Worm (Caenorhabditis elegans) whole organism, L4 larva: ENCODE data around the gene ZK593.2.

ENCODE experiments used
- F44E2.7 ChIP-seq: fragments of 200-800 bp; sonication (Bioruptor generic); IDR thresholded peaks from 2 replicates; pipeline ENCODE4 v2.1.2; 2022; ENCODE audit warnings: missing genetic modification characterization, missing compliant biosample characterization
- F49E8.2 ChIP-seq: sonication (generic microtip); optimal IDR thresholded peaks from 2 replicates; lab custom pipeline; 2016; ENCODE audit warnings: missing compliant biosample characterization, mild to moderate bottlenecking, missing genetic modification characterization, borderline replicate concordance
- ZK337.2 ChIP-seq: fragments of 200-800 bp; sonication (Bioruptor generic); IDR thresholded peaks from 2 replicates; pipeline ENCODE4 v1.3.6; 2022; ENCODE audit warnings: missing genetic modification reagents, missing genetic modification characterization, missing compliant biosample characterization
- aha-1 ChIP-seq: fragments of 150-350 bp; peaks from one replicate; lab custom pipeline; 2014; ENCODE audit warnings: missing biosample characterization, missing genetic modification characterization
- aly-2 ChIP-seq: sonication (generic microtip); optimal IDR thresholded peaks from 2 replicates; lab custom pipeline; 2018; ENCODE audit warnings: missing biosample characterization, missing genetic modification characterization
- ceh-32 ChIP-seq: sonication (generic microtip); optimal IDR thresholded peaks from 2 replicates; lab custom pipeline; 2016; ENCODE audit warnings: mild to moderate bottlenecking, missing genetic modification characterization, missing compliant biosample characterization; ENCODE audit not compliant: poor library complexity
- cey-2 ChIP-seq: sonication (generic microtip); optimal IDR thresholded peaks from 3 replicates; lab custom pipeline; 2017; ENCODE audit warnings: missing genetic modification characterization, mild to moderate bottlenecking, missing compliant biosample characterization, antibody characterized with exemption, borderline replicate concordance; ENCODE audit not compliant: insufficient read depth
- daf-12 ChIP-seq: fragments of 150-350 bp; optimal IDR thresholded peaks from 2 replicates; lab custom pipeline; 2014; ENCODE audit warnings: missing biosample characterization, missing genetic modification reagents, missing genetic modification characterization
- daf-16 ChIP-seq, 3 experiments: sonication (generic microtip); optimal IDR thresholded peaks; 2 replicates each; lab custom pipeline; 2016 to 2017; ENCODE audit warnings: missing genetic modification characterization in 3 of 3, missing genetic modification reagents in 3 of 3, mild to moderate bottlenecking in 2 of 3, missing compliant biosample characterization in 2 of 3, missing biosample characterization in 1 of 3, moderate library complexity in 1 of 3
- dmd-6 ChIP-seq: fragments of 200-800 bp; sonication (Bioruptor generic); IDR thresholded peaks from 2 replicates; pipeline ENCODE4 v1.3.6; 2022; ENCODE audit warnings: missing genetic modification reagents, missing genetic modification characterization, missing compliant biosample characterization
- duxl-1 ChIP-seq: sonication (generic microtip); optimal IDR thresholded peaks from 2 replicates; lab custom pipeline; 2016; ENCODE audit warnings: mild to moderate bottlenecking, missing genetic modification characterization, moderate library complexity, missing compliant biosample characterization; ENCODE audit not compliant: poor library complexity
- dve-1 ChIP-seq: sonication (generic microtip); optimal IDR thresholded peaks from 2 replicates; lab custom pipeline; 2017; ENCODE audit warnings: antibody characterized with exemption, mild to moderate bottlenecking, missing genetic modification characterization, missing compliant biosample characterization; ENCODE audit not compliant: insufficient read depth
- egl-43 ChIP-seq: fragments of 200-800 bp; sonication (Bioruptor generic); IDR thresholded peaks from 2 replicates; pipeline ENCODE4 v1.3.6; 2022; ENCODE audit warnings: missing genetic modification reagents, missing genetic modification characterization, missing compliant biosample characterization
- fkh-10 ChIP-seq: fragments of 150-350 bp; optimal IDR thresholded peaks from 2 replicates; lab custom pipeline; 2014; ENCODE audit warnings: missing biosample characterization, missing genetic modification reagents, missing genetic modification characterization
- fos-1 ChIP-seq: fragments of 150-350 bp; optimal IDR thresholded peaks from 2 replicates; lab custom pipeline; 2014; ENCODE audit warnings: missing biosample characterization, missing genetic modification characterization
- gei-8 ChIP-seq: fragments of 200-800 bp; sonication (Bioruptor generic); optimal IDR thresholded peaks from 2 replicates; lab custom pipeline; 2018; ENCODE audit warnings: mild to moderate bottlenecking, missing genetic modification characterization, missing compliant biosample characterization
- hlh-11 ChIP-seq: fragments of 200-800 bp; sonication (Bioruptor generic); optimal IDR thresholded peaks from 2 replicates; lab custom pipeline; 2018; ENCODE audit warnings: mild to moderate bottlenecking, missing genetic modification characterization, missing compliant biosample characterization
- hmg-1.1 ChIP-seq: fragments of 200-800 bp; sonication (Bioruptor generic); IDR thresholded peaks from 2 replicates; pipeline ENCODE4 v1.3.6; 2022; ENCODE audit warnings: missing genetic modification reagents, missing genetic modification characterization, missing compliant biosample characterization
- jun-1 ChIP-seq: fragments of 150-350 bp; optimal IDR thresholded peaks from 2 replicates; lab custom pipeline; 2014; ENCODE audit warnings: missing biosample characterization, missing genetic modification reagents, missing genetic modification characterization
- lin-1 ChIP-seq: fragments of 200-800 bp; sonication (Bioruptor generic); IDR thresholded peaks from 2 replicates; pipeline ENCODE4 v1.3.6; 2022; ENCODE audit warnings: missing genetic modification reagents, missing genetic modification characterization, missing compliant biosample characterization
- lin-13 ChIP-seq: fragments of 150-350 bp; optimal IDR thresholded peaks from 2 replicates; lab custom pipeline; 2014; ENCODE audit warnings: missing biosample characterization, missing genetic modification reagents, missing genetic modification characterization
- lin-15B ChIP-seq: fragments of 150-350 bp; sonication (generic microtip); optimal IDR thresholded peaks from 3 replicates; lab custom pipeline; 2014; ENCODE audit warnings: missing biosample characterization, missing genetic modification characterization
- lin-38 ChIP-seq: fragments of 200-800 bp; sonication (Bioruptor generic); IDR thresholded peaks from 2 replicates; pipeline ENCODE4 v1.3.6; 2022; ENCODE audit warnings: missing genetic modification reagents, missing genetic modification characterization, missing compliant biosample characterization
- lin-39 ChIP-seq: fragments of 150-350 bp; optimal IDR thresholded peaks from 2 replicates; lab custom pipeline; 2014; ENCODE audit warnings: missing biosample characterization, missing genetic modification reagents, missing genetic modification characterization
- lsy-2 ChIP-seq, 2 experiments: fragments of 150-350 bp in 1 of 2; sonication (generic microtip) in 1 of 2; optimal IDR thresholded peaks; 2 replicates each; lab custom pipeline; 2014 to 2017; ENCODE audit warnings: missing biosample characterization in 2 of 2, missing genetic modification characterization in 2 of 2
- madf-5 ChIP-seq, 2 experiments: fragments of 200-800 bp; sonication (Bioruptor generic); IDR thresholded peaks; 2 replicates each; pipeline ENCODE4 v1.3.6; 2022; ENCODE audit warnings: missing compliant biosample characterization in 2 of 2, missing genetic modification characterization in 2 of 2
- madf-9 ChIP-seq: fragments of 200-800 bp; sonication (Bioruptor generic); conservative IDR thresholded peaks from 2 replicates; pipeline ENCODE4 v1.3.6; 2022; ENCODE audit warnings: missing genetic modification reagents, missing genetic modification characterization, missing compliant biosample characterization
- mdl-1 ChIP-seq, 2 experiments: fragments of 150-350 bp in 1 of 2; sonication (generic microtip) in 1 of 2; optimal IDR thresholded peaks; 2 replicates each; lab custom pipeline; 2014 to 2017; ENCODE audit warnings: missing biosample characterization in 2 of 2, missing genetic modification characterization in 2 of 2
- mdt-29 ChIP-seq: fragments of 200-800 bp; sonication (Bioruptor generic); IDR thresholded peaks from 2 replicates; pipeline ENCODE4 v1.3.6; 2022; ENCODE audit warnings: missing genetic modification reagents, missing genetic modification characterization, missing compliant biosample characterization
- mep-1 ChIP-seq: fragments of 150-350 bp; sonication (generic microtip); optimal IDR thresholded peaks from 3 replicates; lab custom pipeline; 2014; ENCODE audit warnings: missing biosample characterization, missing genetic modification characterization
- mes-2 ChIP-seq: sonication (generic microtip); optimal IDR thresholded peaks from 2 replicates; lab custom pipeline; 2016; ENCODE audit warnings: missing genotype, mild to moderate bottlenecking, missing genetic modification characterization, missing compliant biosample characterization; ENCODE audit not compliant: poor library complexity, severe bottlenecking
- mxl-3 ChIP-seq: fragments of 200-800 bp; sonication (Bioruptor generic); optimal IDR thresholded peaks from 2 replicates; lab custom pipeline; 2018; ENCODE audit warnings: mild to moderate bottlenecking, missing genetic modification characterization, missing compliant biosample characterization
- nhr-10 ChIP-seq: fragments of 150-350 bp; optimal IDR thresholded peaks from 2 replicates; lab custom pipeline; 2014; ENCODE audit warnings: missing biosample characterization, missing genetic modification characterization
- nhr-102 ChIP-seq: sonication (generic microtip); optimal IDR thresholded peaks from 2 replicates; lab custom pipeline; 2016; ENCODE audit warnings: mild to moderate bottlenecking, missing genetic modification characterization, moderate library complexity, missing compliant biosample characterization
- nhr-111 ChIP-seq: fragments of 200-800 bp; sonication (Bioruptor generic); optimal IDR thresholded peaks from 2 replicates; lab custom pipeline; 2018; ENCODE audit warnings: mild to moderate bottlenecking, missing genetic modification characterization, missing compliant biosample characterization
- nhr-48 ChIP-seq: sonication (generic microtip); optimal IDR thresholded peaks from 2 replicates; lab custom pipeline; 2016; ENCODE audit warnings: mild to moderate bottlenecking, missing genetic modification characterization, missing compliant biosample characterization
- nhr-77 ChIP-seq: fragments of 150-350 bp; optimal IDR thresholded peaks from 2 replicates; lab custom pipeline; 2014; ENCODE audit warnings: missing biosample characterization, missing genetic modification characterization
- pha-4 ChIP-seq, 2 experiments: fragments of 150-350 bp in 1 of 2; fragments of 200-800 bp in 1 of 2; sonication (Bioruptor generic) in 1 of 2; IDR thresholded peaks in 1 of 2; optimal IDR thresholded peaks in 1 of 2; 2 replicates each; pipeline versions ENCODE4 v1.3.6 to Lab custom; 2014 to 2022; ENCODE audit warnings: missing genetic modification characterization in 2 of 2, missing genetic modification reagents in 2 of 2, missing biosample characterization in 1 of 2, missing compliant biosample characterization in 1 of 2
- php-3 ChIP-seq: fragments of 200-800 bp; sonication (Bioruptor generic); IDR thresholded peaks from 2 replicates; pipeline ENCODE4 v1.3.6; 2022; ENCODE audit warnings: missing genetic modification reagents, missing genetic modification characterization, missing compliant biosample characterization
- sdz-12 ChIP-seq: fragments of 200-800 bp; sonication (Bioruptor generic); optimal IDR thresholded peaks from 2 replicates; lab custom pipeline; 2018; ENCODE audit warnings: mild to moderate bottlenecking, missing genetic modification characterization, missing compliant biosample characterization
- set-16 ChIP-seq: fragments of 200-800 bp; sonication (Bioruptor generic); IDR thresholded peaks from 2 replicates; pipeline ENCODE4 v1.3.6; 2022; ENCODE audit warnings: missing genetic modification reagents, missing genetic modification characterization, missing compliant biosample characterization
- snpc-1.2 ChIP-seq: fragments of 200-800 bp; sonication (Bioruptor generic); IDR thresholded peaks from 2 replicates; pipeline ENCODE4 v1.3.6; 2022; ENCODE audit warnings: missing genetic modification reagents, missing genetic modification characterization, missing compliant biosample characterization
- snpc-4 ChIP-seq: fragments of 150-350 bp; optimal IDR thresholded peaks from 2 replicates; lab custom pipeline; 2014; ENCODE audit warnings: missing biosample characterization, missing genetic modification characterization
- vab-7 ChIP-seq: fragments of 200-800 bp; sonication (Bioruptor generic); IDR thresholded peaks from 2 replicates; pipeline ENCODE4 v1.3.6; 2022; ENCODE audit warnings: missing genetic modification reagents, missing genetic modification characterization, missing compliant biosample characterization
- zfp-3 ChIP-seq: fragments of 200-800 bp; sonication (Bioruptor generic); conservative IDR thresholded peaks from 2 replicates; pipeline ENCODE4 v1.3.6; 2022; ENCODE audit warnings: missing genetic modification reagents, missing genetic modification characterization, missing compliant biosample characterization

The ZK593.2 gene

DNA sequence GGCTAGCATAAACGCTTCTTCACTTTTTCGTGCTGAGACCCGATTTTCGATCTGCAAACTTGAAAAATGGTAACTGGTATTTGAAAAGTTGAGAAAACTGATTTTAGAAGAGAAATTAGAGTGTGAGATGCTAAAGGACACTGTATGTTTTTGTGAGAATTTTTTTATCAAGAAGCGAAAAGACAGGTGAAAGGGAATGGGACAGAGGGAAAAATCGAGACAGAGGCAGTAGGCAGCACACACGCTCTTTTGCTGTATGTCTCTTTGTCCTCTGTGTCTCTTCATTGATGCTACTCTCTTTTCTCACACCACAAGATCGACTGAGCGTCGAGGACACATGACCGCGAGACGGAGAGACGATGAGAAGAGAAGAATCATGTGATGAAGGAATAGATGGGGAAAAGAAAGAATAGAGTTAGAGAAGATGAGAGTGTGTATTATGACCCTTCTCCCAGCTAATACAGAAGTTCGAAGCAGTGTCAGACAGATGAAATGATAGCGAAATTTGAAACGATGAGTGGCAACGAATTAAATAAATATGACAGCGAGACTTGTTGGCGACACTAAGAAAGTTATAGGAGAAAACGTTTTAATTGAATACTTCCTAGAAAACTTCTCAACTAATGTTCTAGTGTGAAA is 22.8 kb downstream of the ZK593.2 start, which contains the start of gene lgg-2 (continued):
- TF ChIP-seq lin-13 (GFP tag; lab: Kevin White, UChicago) (peak; percentile 89), dmd-6 (GFP tag; lab: Robert Waterston, UW) (peak; percentile 97), sdz-12 (GFP tag; lab: Kevin White, UChicago) (no peak), hlh-11 (tag; lab: Kevin White, UChicago) (peak; percentile 100), nhr-10 (tag; lab: Kevin White, UChicago) (peak; percentile 80), nhr-77 (tag; lab: Kevin White, UChicago) (peak; percentile 88), mxl-3 (GFP tag; lab: Kevin White, UChicago) (peak; percentile 84), zfp-3 (GFP tag; lab: Robert Waterston, UW) (peak; percentile 89)

ce11 chrIV:10936906-10937540 is 23.8 kb downstream of the ZK593.2 start, which contains the start of gene fic-1:
Gene fic-1 (plus strand): TSS chrIV:10937454.
- TF ChIP-seq ZK337.2 (GFP tag; lab: Robert Waterston, UW) (no peak), nhr-102 (tag; lab: Kevin White, UChicago) (no peak), mep-1 (tag; lab: Kevin White, UChicago) (peak; percentile 68), snpc-4 (no peak), lin-39 (no peak), lin-1 (GFP tag; lab: Robert Waterston, UW) (no peak), pha-4 (GFP tag; IDR thresholded peaks at IDR 0.05; lab: Robert Waterston, UW) (no peak), pha-4 (tag; optimal IDR thresholded peaks at IDR 0.05; lab: Kevin White, UChicago) (peak; percentile 88), aly-2 (tag; lab: Kevin White, UChicago) (no peak), daf-12 (tag; lab: Kevin White, UChicago) (no peak), hmg-1.1 (GFP tag; lab: Robert Waterston, UW) (0 out of 2 replicates have a peak, but pooled peaks have one; percentile 39), jun-1 (tag; lab: Kevin White, UChicago) (no peak), mdl-1 (tag; optimal IDR thresholded peaks at IDR 0.05; lab: Kevin White, UChicago) (peak; percentile 54 to 93), egl-43 (GFP tag; lab: Robert Waterston, UW) (no peak), aha-1 (tag; lab: Kevin White, UChicago) (no peak), lin-38 (peak; percentile 24), zfp-3 (GFP tag; lab: Robert Waterston, UW) (no peak), nhr-111 (GFP tag; lab: Kevin White, UChicago) (no peak), mes-2 (peak; percentile 41), gei-8 (GFP tag; lab: Kevin White, UChicago) (no peak), mxl-3 (GFP tag; lab: Kevin White, UChicago) (no peak), madf-5 (GFP tag; IDR thresholded peaks at IDR 0.05; lab: Robert Waterston, UW) (no peak), nhr-48 (tag; lab: Kevin White, UChicago) (no peak), madf-9 (GFP tag; lab: Robert Waterston, UW) (no peak), mdt-29 (no peak), fos-1 (no peak), set-16 (GFP tag; lab: Robert Waterston, UW) (no peak), fkh-10 (GFP tag; lab: Kevin White, UChicago) (peak; percentile 95), F49E8.2 (tag; lab: Kevin White, UChicago) (no peak), cey-2 (tag; lab: Kevin White, UChicago) (no peak), F44E2.7 (GFP tag; lab: Robert Waterston, UW) (no peak), ceh-32 (tag; lab: Kevin White, UChicago) (no peak), lsy-2 (tag; optimal IDR thresholded peaks at IDR 0.05; lab: Kevin White, UChicago) (peak; percentile 32 to 77), duxl-1 (tag; lab: Kevin White, UChicago) (no peak), vab-7 (GFP tag; lab: Robert Waterston, UW) (no peak), lin-15B (tag; lab: Kevin White, UChicago) (no peak), snpc-1.2 (no peak), daf-16 (GFP tag; optimal IDR thresholded peaks at IDR 0.05; lab: Kevin White, UChicago) (peak in 1 of 2 experiments; percentile 26), daf-16 (tag; optimal IDR thresholded peaks at IDR 0.05; lab: Kevin White, UChicago) (peak; percentile 94), php-3 (GFP tag; lab: Robert Waterston, UW) (no peak), dve-1 (tag; lab: Kevin White, UChicago) (peak; percentile 58)
